Fruit fly (Drosophila melanogaster) whole organism, embryonic: ENCODE results near the gene corolla.

ENCODE experiments used
- Awh ChIP-seq: fragments of 200-800 bp; sonication (Bioruptor generic); IDR thresholded peaks from 2 replicates; pipeline ENCODE4, ENCODE4 v1.3.6; 2022; ENCODE audit warnings: missing biosample characterization, missing genetic modification characterization
- Blimp-1 ChIP-seq: fragments of 200-800 bp; sonication (Bioruptor generic); optimal IDR thresholded peaks from 3 replicates; lab custom pipeline; 2018; ENCODE audit warnings: missing biosample characterization, missing genetic modification characterization, mild to moderate bottlenecking, moderate library complexity, missing genetic modification reagents
- CG10209 ChIP-seq: fragments of 200-800 bp; sonication (Bioruptor generic); optimal IDR thresholded peaks from 3 replicates; lab custom pipeline; 2017; ENCODE audit warnings: missing biosample characterization, mild to moderate bottlenecking, missing genetic modification characterization, missing genetic modification reagents
- CG10543 ChIP-seq: fragments of 200-800 bp; sonication (Bioruptor generic); optimal IDR thresholded peaks from 3 replicates; lab custom pipeline; 2017; ENCODE audit warnings: missing biosample characterization, mild to moderate bottlenecking, missing genetic modification characterization, moderate library complexity
- CG10654 ChIP-seq: fragments of 200-800 bp; sonication (Bioruptor generic); optimal IDR thresholded peaks from 2 replicates; lab custom pipeline; 2016; ENCODE audit warnings: missing biosample characterization, missing genetic modification characterization
- CG13123 ChIP-seq: fragments of 200-800 bp; sonication (Bioruptor generic); optimal IDR thresholded peaks from 2 replicates; lab custom pipeline; 2016; ENCODE audit warnings: missing biosample characterization, missing genetic modification characterization
- CG15269 ChIP-seq: fragments of 200-800 bp; sonication (Bioruptor generic); optimal IDR thresholded peaks from 2 replicates; lab custom pipeline; 2018; ENCODE audit warnings: missing biosample characterization, mild to moderate bottlenecking, missing genetic modification characterization, moderate library complexity
- CG16863 ChIP-seq: fragments of 200-800 bp; sonication (Bioruptor generic); optimal IDR thresholded peaks from 3 replicates; lab custom pipeline; 2016; ENCODE audit warnings: missing biosample characterization, missing genetic modification characterization
- CG17385 ChIP-seq: fragments of 200-800 bp; sonication (Bioruptor generic); optimal IDR thresholded peaks from 3 replicates; lab custom pipeline; 2018; ENCODE audit warnings: missing biosample characterization, mild to moderate bottlenecking, missing genetic modification characterization
- CG2875 ChIP-seq: fragments of 200-800 bp; sonication (Bioruptor generic); optimal IDR thresholded peaks from 2 replicates; lab custom pipeline; 2017; ENCODE audit warnings: missing biosample characterization, mild to moderate bottlenecking, missing genetic modification characterization, missing genetic modification reagents
- CG31224 ChIP-seq: fragments of 200-800 bp; sonication (Bioruptor generic); IDR thresholded peaks from 2 replicates; pipeline ENCODE4 v1.3.6; 2022; ENCODE audit warnings: missing biosample characterization, missing genetic modification characterization
- CG31365 ChIP-seq: fragments of 200-800 bp; sonication (Bioruptor generic); optimal IDR thresholded peaks from 2 replicates; lab custom pipeline; 2018; ENCODE audit warnings: missing biosample characterization, mild to moderate bottlenecking, missing genetic modification characterization
- CG3281 ChIP-seq: fragments of 200-800 bp; sonication (Bioruptor generic); optimal IDR thresholded peaks from 3 replicates; lab custom pipeline; 2017; ENCODE audit warnings: missing biosample characterization, mild to moderate bottlenecking, missing genetic modification characterization
- CG33213 ChIP-seq: fragments of 200-800 bp; sonication (Bioruptor generic); optimal IDR thresholded peaks from 3 replicates; lab custom pipeline; 2016; ENCODE audit warnings: missing biosample characterization, missing genetic modification characterization
- CG3726 ChIP-seq: fragments of 200-800 bp; sonication (Bioruptor generic); IDR thresholded peaks from 3 replicates; pipeline ENCODE4, ENCODE4 v1.3.6; 2022; ENCODE audit warnings: missing biosample characterization, missing genetic modification characterization
- CG43689 ChIP-seq: fragments of 200-800 bp; sonication (Bioruptor generic); IDR thresholded peaks from 2 replicates; pipeline ENCODE4 v1.3.6; 2022; ENCODE audit warnings: missing biosample characterization, missing genetic modification characterization
- CG4404 ChIP-seq: fragments of 200-800 bp; sonication (Bioruptor generic); IDR thresholded peaks from 2 replicates; pipeline ENCODE4 v1.3.6; 2022; ENCODE audit warnings: missing biosample characterization, missing genetic modification characterization
- CG4820 ChIP-seq: fragments of 200-800 bp; sonication (Bioruptor generic); optimal IDR thresholded peaks from 3 replicates; lab custom pipeline; 2016; ENCODE audit warnings: missing biosample characterization, missing genetic modification characterization
- CG4854 ChIP-seq: fragments of 200-800 bp; sonication (Bioruptor generic); optimal IDR thresholded peaks from 2 replicates; lab custom pipeline; 2016; ENCODE audit warnings: missing biosample characterization, missing genetic modification characterization, inconsistent platforms
- CG5953 ChIP-seq: fragments of 200-800 bp; sonication (Bioruptor generic); IDR thresholded peaks from 2 replicates; pipeline ENCODE4 v1.3.6; 2022; ENCODE audit warnings: missing biosample characterization, missing genetic modification characterization
- CG6689 ChIP-seq: fragments of 200-800 bp; sonication (Bioruptor generic); IDR thresholded peaks from 2 replicates; pipeline ENCODE4 v1.3.6; 2022; ENCODE audit warnings: missing biosample characterization, missing genetic modification characterization
- CG6813 ChIP-seq: fragments of 200-800 bp; sonication (Bioruptor generic); optimal IDR thresholded peaks from 2 replicates; lab custom pipeline; 2017; ENCODE audit warnings: missing biosample characterization, missing genetic modification characterization, mild to moderate bottlenecking, moderate library complexity, missing genetic modification reagents
- CG6854 ChIP-seq: fragments of 200-800 bp; sonication (Bioruptor generic); optimal IDR thresholded peaks from 3 replicates; lab custom pipeline; 2017; ENCODE audit warnings: missing biosample characterization, mild to moderate bottlenecking, missing genetic modification characterization
- CG7745 ChIP-seq: fragments of 200-800 bp; sonication (Bioruptor generic); optimal IDR thresholded peaks from 2 replicates; lab custom pipeline; 2018; ENCODE audit warnings: missing biosample characterization, mild to moderate bottlenecking, missing genetic modification characterization, moderate library complexity
- CG7987 ChIP-seq: fragments of 200-800 bp; sonication (Bioruptor generic); optimal IDR thresholded peaks from 2 replicates; lab custom pipeline; 2018; ENCODE audit warnings: missing biosample characterization, mild to moderate bottlenecking, missing genetic modification characterization, moderate library complexity
- CG8089 ChIP-seq: fragments of 200-800 bp; sonication (Bioruptor generic); optimal IDR thresholded peaks from 3 replicates; lab custom pipeline; 2016; ENCODE audit warnings: missing biosample characterization, missing genetic modification characterization
- CG8359 ChIP-seq: fragments of 200-800 bp; sonication (Bioruptor generic); optimal IDR thresholded peaks from 2 replicates; lab custom pipeline; 2017; ENCODE audit warnings: missing biosample characterization, mild to moderate bottlenecking, missing genetic modification characterization, borderline replicate concordance
- Fer3 ChIP-seq: fragments of 200-800 bp; sonication (Bioruptor generic); optimal IDR thresholded peaks from 2 replicates; lab custom pipeline; 2018; ENCODE audit warnings: missing biosample characterization, mild to moderate bottlenecking, missing genetic modification characterization, moderate library complexity
- Hmr ChIP-seq: fragments of 200-800 bp; sonication (Bioruptor generic); optimal IDR thresholded peaks from 3 replicates; lab custom pipeline; 2017; ENCODE audit warnings: mild to moderate bottlenecking, missing biosample characterization, missing genetic modification reagents, missing genetic modification characterization
- Hmx ChIP-seq: fragments of 200-800 bp; sonication (Bioruptor generic); optimal IDR thresholded peaks from 2 replicates; lab custom pipeline; 2016; ENCODE audit warnings: missing biosample characterization, missing genetic modification characterization
- MESR4 ChIP-seq: fragments of 200-800 bp; sonication (Bioruptor generic); optimal IDR thresholded peaks from 2 replicates; lab custom pipeline; 2018; ENCODE audit warnings: missing biosample characterization, mild to moderate bottlenecking, missing genetic modification characterization, moderate library complexity
- Mes4 ChIP-seq: fragments of 200-800 bp; sonication (Bioruptor generic); optimal IDR thresholded peaks from 2 replicates; lab custom pipeline; 2016; ENCODE audit warnings: missing biosample characterization, missing genetic modification characterization
- Oli ChIP-seq: fragments of 200-800 bp; sonication (Bioruptor generic); optimal IDR thresholded peaks from 2 replicates; lab custom pipeline; 2018; ENCODE audit warnings: missing biosample characterization, mild to moderate bottlenecking, missing genetic modification characterization, moderate library complexity
- Rfx ChIP-seq: fragments of 200-800 bp; sonication (Bioruptor generic); IDR thresholded peaks from 2 replicates; pipeline ENCODE4 v1.3.6; 2022; ENCODE audit warnings: missing biosample characterization, missing genetic modification characterization
- al ChIP-seq: fragments of 200-800 bp; sonication (Bioruptor generic); IDR thresholded peaks from 2 replicates; pipeline ENCODE4 v1.3.6; 2022; ENCODE audit warnings: missing biosample characterization, missing genetic modification characterization
- bab2 ChIP-seq: fragments of 200-800 bp; sonication (Bioruptor generic); optimal IDR thresholded peaks from 2 replicates; lab custom pipeline; 2016; ENCODE audit warnings: missing biosample characterization, missing genetic modification characterization
- chif ChIP-seq, 2 experiments: fragments of 200-800 bp; sonication (Bioruptor generic); optimal IDR thresholded peaks; 3 replicates each; lab custom pipeline; 2016; ENCODE audit warnings: missing biosample characterization in 2 of 2, missing genetic modification characterization in 2 of 2
- ci ChIP-seq: fragments of 200-800 bp; sonication (Bioruptor generic); IDR thresholded peaks from 3 replicates; pipeline ENCODE4 v1.3.6; 2022; ENCODE audit warnings: missing biosample characterization, missing genetic modification characterization
- esg ChIP-seq: fragments of 200-800 bp; sonication (Bioruptor generic); conservative IDR thresholded peaks from 2 replicates; pipeline ENCODE4 v1.3.6; 2022; ENCODE audit warnings: missing biosample characterization, missing genetic modification characterization
- hb ChIP-seq: fragments of 200-800 bp; sonication (Bioruptor generic); IDR thresholded peaks from 3 replicates; pipeline ENCODE4 v1.3.6; 2022; ENCODE audit warnings: missing biosample characterization, missing genetic modification characterization; ENCODE audit not compliant: partially characterized antibody
- hkb ChIP-seq, 2 experiments: fragments of 200-800 bp in 1 of 2; fragments of >200 bp in 1 of 2; sonication (Bioruptor generic) in 1 of 2; IDR thresholded peaks in 1 of 2; optimal IDR thresholded peaks in 1 of 2; 2 replicates each; pipeline versions ENCODE4 v1.3.6 to Lab custom; 2017 to 2022; ENCODE audit warnings: missing biosample characterization in 1 of 2, missing genetic modification characterization in 1 of 2
- nau ChIP-seq: fragments of 200-800 bp; sonication (Bioruptor generic); optimal IDR thresholded peaks from 3 replicates; lab custom pipeline; 2017; ENCODE audit warnings: missing biosample characterization, mild to moderate bottlenecking, missing genetic modification characterization, missing genetic modification reagents
- pb ChIP-seq: fragments of 200-800 bp; sonication (Bioruptor generic); optimal IDR thresholded peaks from 3 replicates; lab custom pipeline; 2016; ENCODE audit warnings: missing biosample characterization, missing genetic modification characterization
- ranshi ChIP-seq: fragments of 200-800 bp; sonication (Bioruptor generic); IDR thresholded peaks from 2 replicates; pipeline ENCODE4 v1.3.6; 2022; ENCODE audit warnings: missing biosample characterization, missing genetic modification characterization
- run ChIP-seq: fragments of 200-800 bp; sonication (Bioruptor generic); optimal IDR thresholded peaks from 3 replicates; lab custom pipeline; 2018; ENCODE audit warnings: missing biosample characterization, mild to moderate bottlenecking, missing genetic modification characterization
- so ChIP-seq: fragments of 200-800 bp; sonication (Bioruptor generic); IDR thresholded peaks from 3 replicates; pipeline ENCODE4 v1.3.6; 2022; ENCODE audit warnings: missing biosample characterization, missing genetic modification characterization
- sob ChIP-seq: fragments of 200-800 bp; sonication (Bioruptor generic); IDR thresholded peaks from 2 replicates; pipeline ENCODE4 v1.3.6; 2022; ENCODE audit warnings: missing biosample characterization, missing genetic modification characterization
- sr ChIP-seq: fragments of 200-800 bp; sonication (Bioruptor generic); IDR thresholded peaks from 3 replicates; pipeline ENCODE4 v1.3.6; 2022; ENCODE audit warnings: missing biosample characterization, missing genetic modification characterization
- stc ChIP-seq: fragments of 200-800 bp; sonication (Bioruptor generic); IDR thresholded peaks from 2 replicates; pipeline ENCODE4 v1.3.6; 2022; ENCODE audit warnings: missing biosample characterization, missing genetic modification characterization

The corolla gene

DNA sequence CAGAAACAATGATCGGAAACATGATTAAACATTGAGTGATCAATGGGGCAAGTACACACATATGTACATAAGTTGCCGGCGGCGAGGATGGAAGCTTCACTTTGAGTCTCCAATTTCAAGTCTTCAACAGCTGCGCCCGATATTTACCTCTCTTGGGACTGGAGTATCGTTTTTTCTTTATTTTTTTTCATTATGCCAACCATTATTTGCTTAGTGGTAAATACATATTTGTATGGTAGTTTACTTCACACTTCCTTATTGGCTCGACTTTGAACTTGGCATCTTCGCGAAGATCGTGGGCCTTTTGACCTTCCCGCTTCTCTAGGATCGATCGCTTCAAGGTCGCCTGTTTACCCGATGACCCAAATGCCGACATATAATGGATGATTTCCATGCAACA, 49.2 kb downstream of the corolla start (continued):
- TF ChIP-seq CG10543 (GFP tag; lab: Kevin White, UChicago), result peak; percentile 57
- peak; percentile 7 for TF ChIP-seq CG7987 (GFP tag; lab: Kevin White, UChicago)
- TF ChIP-seq CG5953, result peak; percentile 28; the same call in 1 of the 2 replicates
- no peak for TF ChIP-seq al (GFP tag; lab: Robert Waterston, UW)
- peak; percentile 50 for TF ChIP-seq Blimp-1 (GFP tag; lab: Kevin White, UChicago)
- TF ChIP-seq CG8359 (GFP tag; lab: Kevin White, UChicago), result no peak
- 0 out of 2 replicates have a peak, but pooled peaks have one; percentile 40 for TF ChIP-seq CG43689 (GFP tag; lab: Robert Waterston, UW)
- peak; percentile 8 for TF ChIP-seq Mes4 (GFP tag; lab: Kevin White, UChicago)
- TF ChIP-seq nau, result peak; percentile 52
- TF ChIP-seq ranshi (GFP tag; lab: Robert Waterston, UW), result peak; percentile 18; the same call in 1 of the 2 replicates
- TF ChIP-seq MESR4, result no peak
- TF ChIP-seq CG31224 (GFP tag; lab: Robert Waterston, UW), result no peak
- 0 out of 3 replicates have a peak, but pooled peaks have one; percentile 42 for TF ChIP-seq CG3726 (GFP tag; lab: Robert Waterston, UW)
- peak; percentile 50 for TF ChIP-seq CG6813
- no peak for TF ChIP-seq CG7745
- TF ChIP-seq CG16863 (GFP tag; lab: Kevin White, UChicago), result peak; percentile 34
- no peak for TF ChIP-seq CG6689 (GFP tag; lab: Robert Waterston, UW)
- TF ChIP-seq ci, result peak; percentile 59; the same call in 1 of the 3 replicates
- no peak for TF ChIP-seq CG31365 (tag; lab: Kevin White, UChicago)
- peak; percentile 31 for TF ChIP-seq CG6854 (GFP tag; lab: Kevin White, UChicago)
- peak; percentile 28 for TF ChIP-seq CG3281 (GFP tag; lab: Kevin White, UChicago)
- peak in 1 of 2 experiments; percentile 33 for TF ChIP-seq chif (GFP tag; optimal IDR thresholded peaks at IDR 0.05; lab: Kevin White, UChicago)
- TF ChIP-seq CG17385 (GFP tag; lab: Kevin White, UChicago), result peak; percentile 32
- no peak for TF ChIP-seq Oli
- peak; percentile 36 for TF ChIP-seq bab2 (GFP tag; lab: Kevin White, UChicago)
- TF ChIP-seq hb (GFP tag; lab: Robert Waterston, UW), result no peak
- TF ChIP-seq hkb (optimal IDR thresholded peaks at IDR 0.05; lab: Kevin White, UChicago), result no peak
- TF ChIP-seq hkb (GFP tag; IDR thresholded peaks at IDR 0.05; lab: Robert Waterston, UW), result peak; percentile 64; the same call in 1 of the 2 replicates
- peak; percentile 3 for TF ChIP-seq CG4820 (GFP tag; lab: Kevin White, UChicago)
- TF ChIP-seq CG8089 (GFP tag; lab: Kevin White, UChicago), result peak; percentile 48
- TF ChIP-seq CG33213 (GFP tag; lab: Kevin White, UChicago), result peak; percentile 46
- TF ChIP-seq CG10209 (GFP tag; lab: Kevin White, UChicago), result peak; percentile 52
- TF ChIP-seq Awh (GFP tag; lab: Robert Waterston, UW), result peak; percentile 50; the same call in 1 of the 2 replicates
- TF ChIP-seq so (GFP tag; lab: Robert Waterston, UW), result peak; percentile 40; the same call in 1 of the 3 replicates
- TF ChIP-seq CG15269 (tag; lab: Kevin White, UChicago), result peak; percentile 48
- TF ChIP-seq pb (GFP tag; lab: Kevin White, UChicago), result no peak
- no peak for TF ChIP-seq Hmx (GFP tag; lab: Kevin White, UChicago)
- peak; percentile 18 for TF ChIP-seq CG10654 (GFP tag; lab: Kevin White, UChicago)
- TF ChIP-seq stc, result peak; percentile 37; the same call in 1 of the 2 replicates
- TF ChIP-seq CG4404 (GFP tag; lab: Robert Waterston, UW), result no peak
- peak; percentile 35 for TF ChIP-seq CG4854 (GFP tag; lab: Kevin White, UChicago)
- peak; percentile 40 for TF ChIP-seq CG13123
- TF ChIP-seq Fer3, result peak; percentile 40
- no peak for TF ChIP-seq esg (GFP tag; lab: Robert Waterston, UW)
- TF ChIP-seq sob (GFP tag; lab: Robert Waterston, UW), result 0 out of 2 replicates have a peak, but pooled peaks have one; percentile 19
- peak; percentile 17 for TF ChIP-seq run
- TF ChIP-seq Rfx (GFP tag; lab: Robert Waterston, UW), result peak; percentile 10; the same call in 1 of the 2 replicates
- TF ChIP-seq sr, result peak; percentile 22; the same call in 1 of the 3 replicates
- peak; percentile 61 for TF ChIP-seq CG2875
- peak; percentile 63 for TF ChIP-seq Hmr (GFP tag; lab: Kevin White, UChicago)
